Fruit fly (Drosophila melanogaster): ENCODE data around the gene yata.

DNA sequence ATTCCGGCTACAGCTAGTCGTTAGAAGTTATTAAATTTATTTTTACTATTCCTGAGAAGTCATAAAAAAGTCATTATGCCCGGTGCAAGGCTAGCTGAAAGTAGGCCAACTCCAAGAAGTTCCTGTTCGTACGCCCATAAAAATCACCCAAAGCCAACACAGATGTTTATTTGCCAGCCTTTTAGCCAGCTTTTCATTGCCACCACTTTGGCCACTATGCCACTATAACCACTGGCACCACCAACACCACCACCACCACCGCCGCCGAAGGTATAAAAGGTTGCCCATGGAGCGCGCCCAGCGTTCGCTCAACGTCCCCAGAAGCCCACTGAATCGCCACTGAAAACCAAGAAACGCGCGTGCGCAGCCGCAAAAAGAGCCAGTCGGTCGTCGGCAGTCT, 30.7 kb upstream of the yata start, which contains the start of gene CG15506:
- no peak for TF ChIP-seq CG8478 (optimal IDR thresholded peaks at IDR 0.05)
- no peak for TF ChIP-seq CTCF (optimal IDR thresholded peaks at IDR 0.05)

All from S2 (cell line).